Worm (Caenorhabditis elegans): Measurements from ENCODE around the gene Y75B7AR.1.
A peak's percentile ranks its signal among the peaks of the same experiment; 100 is the strongest.

Gene Y75B7AR.1

DNA sequence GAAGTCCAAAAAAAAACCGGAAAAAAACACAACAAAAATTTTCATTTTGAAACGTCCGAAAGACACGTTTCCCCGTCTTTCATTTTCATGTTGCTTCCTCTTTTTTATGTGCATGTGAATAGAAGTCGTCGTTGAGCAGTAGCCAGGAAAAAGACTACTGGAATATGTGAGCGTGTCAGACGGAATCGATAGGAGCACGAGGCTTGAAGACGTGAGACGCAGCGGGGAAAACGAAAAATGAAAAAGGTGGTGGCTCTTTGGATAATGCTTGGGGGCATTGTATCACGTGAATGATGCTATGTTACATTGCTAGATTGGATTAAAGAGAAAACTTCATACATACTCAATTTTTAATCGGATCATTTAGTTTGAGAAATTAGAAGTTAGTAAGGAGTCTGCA, 26.7 kb downstream of the Y75B7AR.1 start (continued):
- TF ChIP-seq F37D6.2 (tag; optimal IDR thresholded peaks at IDR 0.05): no peak
- no peak; the same call in 1 of the 2 replicates for TF ChIP-seq hmg-1.1 (GFP tag; IDR thresholded peaks at IDR 0.05)
- no peak for TF ChIP-seq nhr-28 (tag; optimal IDR thresholded peaks at IDR 0.05)
- TF ChIP-seq mep-1 (tag; optimal IDR thresholded peaks at IDR 0.05): peak; percentile 3
- TF ChIP-seq nhr-42 (GFP tag; IDR thresholded peaks at IDR 0.05): no peak
- no peak for TF ChIP-seq D1046.2 (GFP tag; IDR thresholded peaks at IDR 0.05)
- TF ChIP-seq ctbp-1 (GFP tag; IDR thresholded peaks at IDR 0.05): peak; percentile 45; the same call in 1 of the 2 replicates
- no peak for TF ChIP-seq nhr-6 (tag; optimal IDR thresholded peaks at IDR 0.05)
- TF ChIP-seq hlh-30 (tag; optimal IDR thresholded peaks at IDR 0.05; ENCODE audit: insufficient read depth): peak; percentile 85
- TF ChIP-seq pha-4 (GFP tag; IDR thresholded peaks at IDR 0.05): no peak
- TF ChIP-seq pha-4 (tag; optimal IDR thresholded peaks at IDR 0.05): no peak
- TF ChIP-seq nhr-76 (tag; optimal IDR thresholded peaks at IDR 0.05): no peak
- no peak for TF ChIP-seq mxl-3 (GFP tag; optimal IDR thresholded peaks at IDR 0.05)
- TF ChIP-seq nhr-77 (tag; optimal IDR thresholded peaks at IDR 0.05): no peak
- no peak for TF ChIP-seq nhr-48 (tag; optimal IDR thresholded peaks at IDR 0.05)
- TF ChIP-seq nhr-111 (GFP tag; optimal IDR thresholded peaks at IDR 0.05): no peak
- no peak for TF ChIP-seq cey-2 (tag; optimal IDR thresholded peaks at IDR 0.05; ENCODE audit: borderline replicate concordance, insufficient read depth)
- no peak for TF ChIP-seq daf-16 (GFP tag; optimal IDR thresholded peaks at IDR 0.05)
- TF ChIP-seq daf-16 (tag; optimal IDR thresholded peaks at IDR 0.05): no peak
- no peak for TF ChIP-seq lim-7 (GFP tag; IDR thresholded peaks at IDR 0.05)
- no peak for TF ChIP-seq ceh-44 (GFP tag; IDR thresholded peaks at IDR 0.05)
- peak; percentile 49 for TF ChIP-seq fkh-10 (GFP tag; optimal IDR thresholded peaks at IDR 0.05)
- TF ChIP-seq nhr-41 (GFP tag; IDR thresholded peaks at IDR 0.05): no peak
- no peak for TF ChIP-seq F49E8.2 (tag; optimal IDR thresholded peaks at IDR 0.05; ENCODE audit: borderline replicate concordance)

DNA sequence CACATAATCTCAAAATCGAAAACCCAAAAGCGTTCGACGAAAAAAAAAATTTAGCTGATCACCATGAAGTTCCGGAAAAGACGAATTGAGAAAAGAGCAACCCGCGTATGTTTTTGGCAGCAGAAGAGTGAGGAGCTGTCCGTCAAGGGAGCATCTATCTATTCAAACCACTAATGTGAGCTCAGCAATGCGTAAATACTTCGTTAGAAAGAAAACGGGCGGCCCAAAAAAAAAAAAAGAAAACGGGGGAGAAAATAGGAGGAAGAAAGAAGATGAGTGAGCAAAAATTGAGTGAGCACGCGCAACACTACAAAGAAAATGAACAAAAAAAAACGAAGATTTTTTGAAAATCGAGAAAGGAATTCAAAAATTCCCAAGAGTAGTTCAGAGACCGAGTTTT, 28.5 kb downstream of the Y75B7AR.1 start:
- TF ChIP-seq hif-1 (tag; optimal IDR thresholded peaks at IDR 0.05) (no peak), duxl-1 (tag; optimal IDR thresholded peaks at IDR 0.05; ENCODE audit: poor library complexity) (no peak), nhr-111 (GFP tag; optimal IDR thresholded peaks at IDR 0.05) (no peak), spr-3 (GFP tag; optimal IDR thresholded peaks at IDR 0.05) (no peak), lsy-2 (tag; optimal IDR thresholded peaks at IDR 0.05) (peak in 1 of 2 experiments; percentile 22), zfp-3 (GFP tag; conservative IDR thresholded peaks at IDR 0.05) (no peak), ztf-7 (tag; optimal IDR thresholded peaks at IDR 0.05) (no peak), unc-130 (GFP tag; optimal IDR thresholded peaks at IDR 0.05) (no peak), lim-7 (GFP tag; IDR thresholded peaks at IDR 0.05) (no peak), nhr-42 (GFP tag; IDR thresholded peaks at IDR 0.05) (no peak), daf-8 (GFP tag; IDR thresholded peaks at IDR 0.05) (no peak), skn-1 (tag; optimal IDR thresholded peaks at IDR 0.05) (no peak), ceh-20 (GFP tag; IDR thresholded peaks at IDR 0.05) (0 out of 2 replicates have a peak, but pooled peaks have one; percentile 23), fkh-10 (GFP tag; optimal IDR thresholded peaks at IDR 0.05) (peak; percentile 21), ztf-11 (tag; optimal IDR thresholded peaks at IDR 0.05) (no peak), hlh-30 (tag; optimal IDR thresholded peaks at IDR 0.05; ENCODE audit: insufficient read depth) (peak; percentile 25)

DNA sequence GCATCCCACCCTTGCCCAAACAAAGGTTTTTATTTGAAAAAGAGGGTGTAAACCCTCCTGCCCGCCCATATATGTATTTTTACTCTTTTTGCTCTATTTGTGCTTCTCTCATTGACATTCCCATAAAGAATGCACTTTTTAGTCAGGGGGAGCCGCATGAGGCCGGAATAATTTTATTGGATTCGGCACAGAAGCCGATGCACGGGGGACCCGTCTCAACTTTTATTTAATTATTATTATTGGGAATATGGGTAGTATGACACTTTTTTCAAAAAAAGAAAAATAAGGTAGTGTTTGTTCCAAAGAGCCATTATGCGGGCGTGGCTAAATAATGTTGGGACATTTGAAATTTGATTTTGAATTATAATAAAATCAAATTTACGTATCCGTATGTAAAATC, 30.8 kb downstream of the Y75B7AR.1 start:
- TF ChIP-seq lin-13 (GFP tag; optimal IDR thresholded peaks at IDR 0.05) (no peak), F44E2.7 (GFP tag; IDR thresholded peaks at IDR 0.05) (no peak), arid-1 (GFP tag; conservative IDR thresholded peaks at IDR 0.05) (no peak), hlh-30 (tag; optimal IDR thresholded peaks at IDR 0.05; ENCODE audit: insufficient read depth) (no peak), skn-1 (tag; optimal IDR thresholded peaks at IDR 0.05) (no peak), ztf-11 (tag; optimal IDR thresholded peaks at IDR 0.05) (no peak), attf-4 (tag; optimal IDR thresholded peaks at IDR 0.05) (no peak), duxl-1 (tag; optimal IDR thresholded peaks at IDR 0.05; ENCODE audit: poor library complexity) (no peak), nhr-25 (tag; optimal IDR thresholded peaks at IDR 0.05; ENCODE audit: borderline replicate concordance, insufficient read depth) (no peak), sdz-12 (GFP tag; optimal IDR thresholded peaks at IDR 0.05) (no peak), dpl-1 (GFP tag; optimal IDR thresholded peaks at IDR 0.05) (no peak), pqm-1 (tag; optimal IDR thresholded peaks at IDR 0.05) (no peak), aly-2 (tag; optimal IDR thresholded peaks at IDR 0.05) (no peak), F26F4.8 (GFP tag; conservative IDR thresholded peaks at IDR 0.05) (no peak), F49E8.2 (tag; optimal IDR thresholded peaks at IDR 0.05; ENCODE audit: borderline replicate concordance) (no peak)
